Worm (Caenorhabditis elegans) whole organism, late embryonic: ENCODE measurements around the gene T13A10.2.

ENCODE experiments used
- C38D4.7 ChIP-seq: fragments of 200-800 bp; sonication (Bioruptor generic); optimal IDR thresholded peaks from 2 replicates; lab custom pipeline; 2018; ENCODE audit warnings: mild to moderate bottlenecking, missing genetic modification characterization, moderate library complexity, missing compliant biosample characterization
- K02D7.2 ChIP-seq: sonication (generic microtip); optimal IDR thresholded peaks from 2 replicates; lab custom pipeline; 2017; ENCODE audit warnings: mild to moderate bottlenecking, missing genetic modification characterization, missing compliant biosample characterization
- K09A11.1 ChIP-seq: sonication (generic microtip); optimal IDR thresholded peaks from 2 replicates; lab custom pipeline; 2017; ENCODE audit warnings: antibody characterized with exemption, mild to moderate bottlenecking, missing genetic modification characterization, missing compliant biosample characterization; ENCODE audit not compliant: insufficient read depth
- T23F11.4 ChIP-seq: fragments of 200-800 bp; sonication (Bioruptor generic); optimal IDR thresholded peaks from 2 replicates; lab custom pipeline; 2018; ENCODE audit warnings: mild to moderate bottlenecking, missing genetic modification characterization, missing compliant biosample characterization
- ahr-1 ChIP-seq: sonication (generic microtip); optimal IDR thresholded peaks from 2 replicates; lab custom pipeline; 2016; ENCODE audit warnings: missing genetic modification characterization, missing compliant biosample characterization
- ama-1 ChIP-seq: fragments of 150-350 bp; optimal IDR thresholded peaks from 2 replicates; lab custom pipeline; 2014
- ceh-18 ChIP-seq: sonication (generic microtip); optimal IDR thresholded peaks from 2 replicates; lab custom pipeline; 2016; ENCODE audit warnings: missing genetic modification characterization, missing compliant biosample characterization
- ceh-19 ChIP-seq: fragments of 200-800 bp; sonication (Bioruptor generic); optimal IDR thresholded peaks from 2 replicates; lab custom pipeline; 2018; ENCODE audit warnings: mild to moderate bottlenecking, missing genetic modification characterization, missing compliant biosample characterization
- ceh-24 ChIP-seq: sonication (generic microtip); optimal IDR thresholded peaks from 2 replicates; lab custom pipeline; 2016; ENCODE audit warnings: mild to moderate bottlenecking, missing genetic modification characterization, missing compliant biosample characterization
- ceh-30 ChIP-seq: fragments of 150-350 bp; optimal IDR thresholded peaks from 2 replicates; lab custom pipeline; 2014; ENCODE audit warnings: missing biosample characterization, missing genetic modification characterization
- ceh-31 ChIP-seq: sonication (generic microtip); optimal IDR thresholded peaks from 2 replicates; lab custom pipeline; 2016; ENCODE audit warnings: missing genetic modification characterization, missing compliant biosample characterization
- ceh-34 ChIP-seq: sonication (generic microtip); optimal IDR thresholded peaks from 2 replicates; lab custom pipeline; 2016; ENCODE audit warnings: mild to moderate bottlenecking, missing genetic modification characterization, missing compliant biosample characterization
- ceh-45 ChIP-seq: fragments of 200-800 bp; sonication (Bioruptor generic); IDR thresholded peaks from 2 replicates; pipeline ENCODE4 v1.3.6; 2022; ENCODE audit warnings: missing genetic modification reagents, missing genetic modification characterization, missing compliant biosample characterization
- ceh-48 ChIP-seq: sonication (generic microtip); optimal IDR thresholded peaks from 2 replicates; lab custom pipeline; 2016; ENCODE audit warnings: missing genetic modification characterization, inconsistent platforms, missing compliant biosample characterization
- ceh-6 ChIP-seq: fragments of 200-800 bp; sonication (Bioruptor generic); optimal IDR thresholded peaks from 2 replicates; lab custom pipeline; 2018; ENCODE audit warnings: mild to moderate bottlenecking, missing genetic modification characterization, missing compliant biosample characterization
- ceh-9 ChIP-seq: sonication (generic microtip); optimal IDR thresholded peaks from 2 replicates; lab custom pipeline; 2016; ENCODE audit warnings: mild to moderate bottlenecking, missing genetic modification characterization, inconsistent platforms, missing compliant biosample characterization
- dmd-4 ChIP-seq: sonication (generic microtip); optimal IDR thresholded peaks from 2 replicates; lab custom pipeline; 2016; ENCODE audit warnings: borderline replicate concordance, missing genetic modification characterization, missing compliant biosample characterization
- dve-1 ChIP-seq: sonication (generic microtip); optimal IDR thresholded peaks from 2 replicates; lab custom pipeline; 2017; ENCODE audit warnings: antibody characterized with exemption, mild to moderate bottlenecking, missing genetic modification characterization, missing compliant biosample characterization
- elt-4 ChIP-seq: sonication (generic microtip); optimal IDR thresholded peaks from 2 replicates; lab custom pipeline; 2016; ENCODE audit warnings: missing genetic modification characterization, missing compliant biosample characterization
- ets-4 ChIP-seq: sonication (generic microtip); optimal IDR thresholded peaks from 2 replicates; lab custom pipeline; 2016; ENCODE audit warnings: missing genetic modification characterization, missing compliant biosample characterization
- fax-1 ChIP-seq: sonication (generic microtip); optimal IDR thresholded peaks from 2 replicates; lab custom pipeline; 2016; ENCODE audit warnings: missing genotype, missing genetic modification characterization, missing compliant biosample characterization
- gmeb-2 ChIP-seq: sonication (generic microtip); optimal IDR thresholded peaks from 2 replicates; lab custom pipeline; 2016; ENCODE audit warnings: missing genetic modification characterization, inconsistent platforms, missing compliant biosample characterization
- hlh-6 ChIP-seq: sonication (generic microtip); optimal IDR thresholded peaks from 2 replicates; lab custom pipeline; 2016; ENCODE audit warnings: missing genotype, missing genetic modification characterization, missing compliant biosample characterization
- hlh-8 ChIP-seq: sonication (generic microtip); optimal IDR thresholded peaks from 2 replicates; lab custom pipeline; 2016; ENCODE audit warnings: missing genotype, missing genetic modification characterization, missing compliant biosample characterization
- lim-6 ChIP-seq: sonication (generic microtip); optimal IDR thresholded peaks from 2 replicates; lab custom pipeline; 2016; ENCODE audit warnings: missing genetic modification characterization, missing compliant biosample characterization
- mec-3 ChIP-seq: sonication (generic microtip); optimal IDR thresholded peaks from 2 replicates; lab custom pipeline; 2016; ENCODE audit warnings: borderline replicate concordance, missing genetic modification characterization, missing compliant biosample characterization
- odd-2 ChIP-seq: sonication (generic microtip); optimal IDR thresholded peaks from 2 replicates; lab custom pipeline; 2017; ENCODE audit warnings: antibody characterized with exemption, mild to moderate bottlenecking, missing genetic modification characterization, missing compliant biosample characterization
- pax-1 ChIP-seq: fragments of 150-350 bp; optimal IDR thresholded peaks from 2 replicates; lab custom pipeline; 2014; ENCODE audit warnings: missing biosample characterization, missing genetic modification characterization
- pha-2 ChIP-seq: sonication (generic microtip); optimal IDR thresholded peaks from 2 replicates; lab custom pipeline; 2017; ENCODE audit warnings: mild to moderate bottlenecking, missing genetic modification characterization, missing compliant biosample characterization
- pha-4 ChIP-seq: fragments of 150-350 bp; optimal IDR thresholded peaks from 2 replicates; lab custom pipeline; 2018; ENCODE audit warnings: missing biosample characterization, missing genetic modification reagents, missing genetic modification characterization
- pros-1 ChIP-seq: fragments of 150-350 bp; optimal IDR thresholded peaks from 2 replicates; lab custom pipeline; 2014; ENCODE audit warnings: missing biosample characterization, missing genetic modification reagents, missing genetic modification characterization
- sdc-2 ChIP-seq: sonication (generic microtip); optimal IDR thresholded peaks from 2 replicates; lab custom pipeline; 2016; ENCODE audit warnings: missing genotype, missing genetic modification characterization, missing compliant biosample characterization
- sox-4 ChIP-seq: sonication (generic microtip); optimal IDR thresholded peaks from 2 replicates; lab custom pipeline; 2017; ENCODE audit warnings: mild to moderate bottlenecking, missing genetic modification characterization, inconsistent platforms, missing compliant biosample characterization
- syd-9 ChIP-seq: sonication (generic microtip); optimal IDR thresholded peaks from 2 replicates; lab custom pipeline; 2016; ENCODE audit warnings: mild to moderate bottlenecking, missing genetic modification characterization, moderate library complexity, missing compliant biosample characterization
- tbx-2 ChIP-seq: sonication (generic microtip); optimal IDR thresholded peaks from 2 replicates; lab custom pipeline; 2016; ENCODE audit warnings: missing genetic modification characterization, missing compliant biosample characterization
- tbx-7 ChIP-seq: sonication (generic microtip); optimal IDR thresholded peaks from 2 replicates; lab custom pipeline; 2016; ENCODE audit warnings: missing genotype, missing genetic modification characterization, missing compliant biosample characterization
- unc-42 ChIP-seq: sonication (generic microtip); optimal IDR thresholded peaks from 2 replicates; lab custom pipeline; 2016; ENCODE audit warnings: missing genotype, missing genetic modification characterization, missing compliant biosample characterization
- unc-55 ChIP-seq: sonication (generic microtip); optimal IDR thresholded peaks from 2 replicates; lab custom pipeline; 2017; ENCODE audit warnings: missing biosample characterization, missing genetic modification reagents, missing genetic modification characterization
- unc-86 ChIP-seq: sonication (generic microtip); optimal IDR thresholded peaks from 2 replicates; lab custom pipeline; 2016; ENCODE audit warnings: missing genetic modification characterization, missing compliant biosample characterization
- ztf-16 ChIP-seq: sonication (generic microtip); optimal IDR thresholded peaks from 2 replicates; lab custom pipeline; 2017; ENCODE audit warnings: missing genetic modification characterization, missing compliant biosample characterization

T13A10.2 gene

DNA sequence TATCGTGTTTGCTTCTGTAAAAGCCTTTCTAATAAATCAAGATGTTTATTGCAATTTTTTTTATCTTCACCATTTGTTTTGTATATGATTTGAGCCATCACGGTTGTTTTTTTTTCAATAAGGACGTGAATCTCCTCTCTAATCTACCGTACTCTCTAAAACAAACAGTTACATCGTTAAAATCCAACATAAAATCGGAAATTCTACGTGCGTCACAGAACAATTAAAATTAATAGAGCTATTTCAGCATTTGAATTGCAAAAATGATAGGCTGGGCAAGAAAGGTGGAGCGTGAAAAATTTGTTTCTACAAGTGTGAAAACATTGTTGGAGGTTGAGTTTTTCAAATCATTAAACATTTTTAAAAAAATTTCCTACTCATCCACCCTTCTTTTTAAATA lies 39.7 kb upstream of the T13A10.2 start, which contains the start of gene C49A9.5:
C49A9.5 (plus strand) TSS at position 271 of the 400 bp plus-strand sequence.
- TF ChIP-seq pha-2 (tag; lab: Kevin White, UChicago) = no peak

DNA sequence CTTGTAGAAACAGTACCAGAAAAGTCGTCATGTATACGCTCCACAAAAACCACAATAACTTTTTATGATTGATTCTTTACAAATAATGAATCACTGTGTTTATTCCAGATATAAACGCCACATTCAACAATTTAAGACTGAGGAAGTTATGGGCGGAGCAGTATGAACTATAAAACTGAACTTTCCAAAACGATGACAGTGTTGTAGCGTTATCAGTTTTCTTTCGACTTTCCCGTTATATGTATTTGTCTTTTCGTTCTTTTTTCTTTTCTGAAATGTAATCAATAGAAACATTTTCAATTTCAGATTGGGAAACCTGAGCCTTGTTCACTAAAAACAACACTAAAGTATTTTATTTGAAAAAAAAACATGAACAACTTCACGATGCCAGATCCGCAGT lies 36.0 kb upstream of the T13A10.2 start, which contains the start of gene C49A9.9:
C49A9.9 (plus strand) TSS at position 307 of the 400 bp plus-strand sequence.
- TF ChIP-seq tbx-2 (tag; lab: Kevin White, UChicago) (no peak), elt-4 (tag; lab: Kevin White, UChicago) (no peak), ama-1 (lab: Kevin White, UChicago) (no peak), pax-1 (tag; lab: Kevin White, UChicago) (no peak), ceh-31 (no peak), K02D7.2 (tag; lab: Kevin White, UChicago) (no peak), hlh-6 (tag; lab: Kevin White, UChicago) (no peak), pros-1 (no peak), sox-4 (tag; lab: Kevin White, UChicago) (no peak), ets-4 (no peak), dve-1 (no peak), ztf-16 (tag; lab: Kevin White, UChicago) (no peak), odd-2 (no peak), T23F11.4 (GFP tag; lab: Kevin White, UChicago) (no peak), tbx-7 (tag; lab: Kevin White, UChicago) (no peak), ceh-30 (tag; lab: Kevin White, UChicago) (no peak), gmeb-2 (tag; lab: Kevin White, UChicago) (no peak), mec-3 (tag; lab: Kevin White, UChicago) (no peak), syd-9 (tag; lab: Kevin White, UChicago) (no peak), pha-4 (tag; lab: Kevin White, UChicago) (no peak)

DNA sequence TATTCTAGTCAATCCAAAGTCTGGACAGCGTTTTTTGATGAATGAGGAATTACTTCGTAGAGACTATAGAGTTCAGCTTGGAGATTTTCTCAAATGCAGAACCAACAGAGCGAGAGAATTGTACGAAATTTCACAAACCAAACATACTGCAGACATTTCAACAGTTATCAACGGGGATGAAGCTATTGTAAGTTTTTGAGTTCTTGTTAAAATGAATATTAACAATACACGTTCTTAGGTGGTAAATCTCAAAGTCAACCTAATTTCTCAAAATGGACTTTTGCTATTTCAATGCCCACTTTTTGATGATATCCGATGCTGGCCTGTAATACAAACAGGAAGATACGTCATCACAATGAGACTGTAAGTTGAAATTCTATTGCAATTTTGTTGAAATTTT lies 35.6 kb upstream of the T13A10.2 start:
- TF ChIP-seq dmd-4 (tag; lab: Kevin White, UChicago) (no peak), K09A11.1 (tag; lab: Kevin White, UChicago) (no peak), gmeb-2 (tag; lab: Kevin White, UChicago) (no peak), ceh-6 (GFP tag; lab: Kevin White, UChicago) (no peak), ceh-19 (no peak), ceh-48 (tag; lab: Kevin White, UChicago) (no peak), tbx-7 (tag; lab: Kevin White, UChicago) (no peak), lim-6 (tag; lab: Kevin White, UChicago) (no peak), unc-55 (GFP tag; lab: Kevin White, UChicago) (no peak), C38D4.7 (GFP tag; lab: Kevin White, UChicago) (no peak), ceh-18 (no peak), unc-86 (tag; lab: Kevin White, UChicago) (no peak), hlh-8 (tag; lab: Kevin White, UChicago) (no peak), sdc-2 (tag; lab: Kevin White, UChicago) (no peak), ahr-1 (tag; lab: Kevin White, UChicago) (no peak)
- TF ChIP-seq, all 69 proteins: peak for 0

DNA sequence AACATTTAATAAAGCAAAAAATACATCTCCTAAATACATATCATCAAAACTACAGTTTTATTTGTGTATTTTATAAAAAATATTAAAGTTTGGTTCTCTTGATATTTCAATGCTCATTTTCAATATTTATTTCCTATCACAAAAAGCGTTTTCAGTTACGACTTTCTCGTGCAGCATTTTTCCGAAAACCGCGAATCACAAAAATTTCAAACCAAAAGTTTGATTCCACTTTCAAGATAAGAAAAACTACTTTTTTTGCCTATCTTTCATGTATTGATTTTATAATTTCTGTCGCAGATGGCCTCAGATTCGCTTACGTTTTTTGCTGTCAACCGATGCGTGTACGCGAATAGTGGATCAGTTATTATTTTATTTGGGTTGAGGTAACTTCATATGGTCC lies 33.7 kb upstream of the T13A10.2 start, which contains the start of gene C49A9.4:
C49A9.4 (plus strand) TSS at position 265 of the 400 bp plus-strand sequence.
- TF ChIP-seq unc-42 (tag; lab: Kevin White, UChicago) (no peak), ceh-48 (tag; lab: Kevin White, UChicago) (no peak), ceh-9 (no peak), T23F11.4 (GFP tag; lab: Kevin White, UChicago) (no peak), tbx-2 (tag; lab: Kevin White, UChicago) (no peak), ceh-19 (no peak), ceh-24 (tag; lab: Kevin White, UChicago) (no peak), ceh-34 (tag; lab: Kevin White, UChicago) (no peak), ceh-45 (no peak), fax-1 (tag; lab: Kevin White, UChicago) (no peak)
